Worm (Caenorhabditis elegans): ENCODE measurements around the gene E02H1.1.

DNA sequence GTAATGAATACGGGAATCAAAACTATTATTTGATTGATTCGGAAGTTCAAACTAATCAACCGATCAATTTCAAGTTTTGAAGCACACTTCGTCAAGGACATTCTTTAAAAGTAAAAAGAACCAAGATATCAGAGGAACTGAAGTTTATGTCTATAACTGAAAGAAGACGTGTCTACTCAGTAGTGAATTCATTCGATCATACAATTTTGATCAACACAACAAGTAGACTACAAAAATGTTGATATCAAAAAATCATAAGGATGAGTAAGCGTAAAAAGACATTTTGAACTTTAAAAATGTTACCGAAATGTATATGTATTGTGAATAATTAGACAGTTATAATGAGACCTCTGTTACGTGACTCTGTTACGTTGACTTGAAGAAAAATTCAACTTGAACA is 48.2 kb downstream of the E02H1.1 start, which contains the start of gene sra-4:
- no peak for TF ChIP-seq unc-62 (GFP tag; optimal IDR thresholded peaks at IDR 0.05)
- TF ChIP-seq ceh-82 (tag; optimal IDR thresholded peaks at IDR 0.05) = no peak
- TF ChIP-seq lin-39 (tag; optimal IDR thresholded peaks at IDR 0.05) = no peak
- no peak for TF ChIP-seq elt-3 (tag; optimal IDR thresholded peaks at IDR 0.05)
- TF ChIP-seq ztf-11 (tag; optimal IDR thresholded peaks at IDR 0.05) = no peak
